Worm (Caenorhabditis elegans): ENCODE measurements around the gene ceh-30.

DNA sequence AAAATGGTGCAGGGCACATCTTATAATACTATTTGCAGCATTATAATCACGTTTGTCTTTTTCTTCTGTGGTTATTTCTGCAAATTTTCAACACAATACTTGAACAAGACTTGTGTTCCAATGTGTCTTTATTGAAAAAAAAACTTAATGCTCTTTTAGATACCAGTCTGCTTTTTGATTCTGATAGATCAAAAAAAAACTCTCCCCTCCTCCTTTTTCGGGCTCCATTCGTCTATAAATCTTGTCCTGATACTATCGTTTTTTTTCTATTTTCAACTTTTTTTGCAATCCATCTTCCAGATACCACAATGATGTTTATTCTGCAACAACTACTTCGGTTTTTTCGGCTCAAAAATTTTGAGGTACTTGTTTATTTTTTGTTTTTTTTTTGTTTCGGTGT, 17.5 kb downstream of the ceh-30 start, which contains the start of gene twk-16:
- no peak for TF ChIP-seq hlh-13 (GFP tag; optimal IDR thresholded peaks at IDR 0.05)
- TF ChIP-seq tbx-7 (tag; optimal IDR thresholded peaks at IDR 0.05) = no peak
- TF ChIP-seq pha-4 (tag; optimal IDR thresholded peaks at IDR 0.05) = no peak
- no peak for TF ChIP-seq hlh-30 (tag; optimal IDR thresholded peaks at IDR 0.05; ENCODE audit: insufficient read depth)
- TF ChIP-seq unc-55 (GFP tag; optimal IDR thresholded peaks at IDR 0.05) = no peak
- TF ChIP-seq nhr-232 (tag; optimal IDR thresholded peaks at IDR 0.05) = no peak
- no peak for TF ChIP-seq unc-42 (tag; optimal IDR thresholded peaks at IDR 0.05)
- TF ChIP-seq pha-2 (tag; optimal IDR thresholded peaks at IDR 0.05) = no peak
- no peak for TF ChIP-seq ets-4 (tag; optimal IDR thresholded peaks at IDR 0.05)
- no peak for TF ChIP-seq ceh-22 (tag; optimal IDR thresholded peaks at IDR 0.05)
- TF ChIP-seq pqm-1 (tag; optimal IDR thresholded peaks at IDR 0.05) = no peak

Measured in whole organism, late embryonic.